Worm (Caenorhabditis elegans) whole organism, L4/young adult: ENCODE measurements around the gene top-3.

Experiments
- dao-5 ChIP-seq: sonication (generic microtip); optimal IDR thresholded peaks from 2 replicates; lab custom pipeline; 2016; ENCODE audit warnings: missing genotype, missing genetic modification characterization, moderate library complexity, missing compliant biosample characterization
- him-1 ChIP-seq: sonication (generic microtip); optimal IDR thresholded peaks from 2 replicates; lab custom pipeline; 2016; ENCODE audit warnings: missing genotype, missing genetic modification reagents, missing genetic modification characterization, missing compliant biosample characterization

DNA sequence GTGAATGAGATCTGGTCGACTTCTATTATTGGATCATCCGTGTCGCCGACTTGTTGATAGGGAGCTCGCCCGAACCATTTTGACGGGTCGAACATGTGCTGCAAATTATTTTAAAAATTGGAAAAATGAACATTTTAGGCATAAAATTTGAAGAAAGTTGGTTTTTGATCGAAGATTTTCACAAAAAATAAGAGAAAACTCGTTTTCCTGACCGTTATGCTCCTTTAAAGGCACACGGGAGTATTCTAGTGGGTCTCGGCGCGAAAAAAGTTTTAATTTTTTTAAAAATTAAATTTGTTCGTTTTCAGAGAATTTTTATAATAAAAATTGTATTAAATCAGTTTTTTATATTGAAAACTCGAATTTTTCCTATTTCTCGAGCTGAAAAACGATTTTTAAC lies 45.8 kb downstream of the top-3 start, which contains the start of gene Y56A3A.16:
- TF ChIP-seq dao-5 (tag; lab: Kevin White, UChicago) (no peak), him-1 (tag; lab: Kevin White, UChicago) (no peak)
